Worm (Caenorhabditis elegans) whole organism, L1 larva: ENCODE results near the gene srw-13.
"Not testable (repeated sequence)": the region's sequence is repeated elsewhere in the genome, so short reads cannot be mapped to it uniquely, and the experiment has no call there.

Experiments
- alr-1 ChIP-seq: fragments of 200-800 bp; sonication (Bioruptor generic); optimal IDR thresholded peaks from 2 replicates; lab custom pipeline; 2018; ENCODE audit warnings: borderline replicate concordance, mild to moderate bottlenecking, missing genetic modification characterization, missing compliant biosample characterization
- aly-2 ChIP-seq: fragments of 150-350 bp; optimal IDR thresholded peaks from 2 replicates; lab custom pipeline; 2014; ENCODE audit warnings: missing biosample characterization, missing genetic modification characterization
- ama-1 ChIP-seq: fragments of 150-350 bp; optimal IDR thresholded peaks from 2 replicates; lab custom pipeline; 2014
- ceh-63 ChIP-seq: fragments of 200-800 bp; sonication (Bioruptor generic); optimal IDR thresholded peaks from 2 replicates; lab custom pipeline; 2018; ENCODE audit warnings: mild to moderate bottlenecking, missing genetic modification characterization, missing compliant biosample characterization
- ceh-82 ChIP-seq, 3 experiments: fragments of 150-350 bp in 1 of 3; sonication (generic microtip) in 2 of 3; optimal IDR thresholded peaks; 2 replicates each; lab custom pipeline; 2014 to 2017; ENCODE audit warnings: missing biosample characterization in 3 of 3, missing genetic modification characterization in 3 of 3
- ces-1 ChIP-seq: fragments of 150-350 bp; optimal IDR thresholded peaks from 2 replicates; lab custom pipeline; 2014; ENCODE audit warnings: missing biosample characterization, missing genetic modification reagents, missing genetic modification characterization
- fos-1 ChIP-seq: fragments of 150-350 bp; optimal IDR thresholded peaks from 2 replicates; lab custom pipeline; 2014; ENCODE audit warnings: missing biosample characterization, missing genetic modification characterization
- lin-35 ChIP-seq, 2 experiments: fragments of 150-350 bp; optimal IDR thresholded peaks; 2 replicates each; lab custom pipeline; 2014; ENCODE audit warnings: missing biosample characterization in 2 of 2, missing genetic modification characterization in 2 of 2, missing genetic modification reagents in 2 of 2
- skn-1 ChIP-seq: fragments of 150-350 bp; optimal IDR thresholded peaks from 2 replicates; lab custom pipeline; 2014; ENCODE audit warnings: missing biosample characterization, missing genetic modification characterization
- snpc-4 ChIP-seq: fragments of 150-350 bp; optimal IDR thresholded peaks from 2 replicates; lab custom pipeline; 2014; ENCODE audit warnings: missing biosample characterization, missing genetic modification characterization
- tlp-1 ChIP-seq: fragments of 150-350 bp; optimal IDR thresholded peaks from 2 replicates; lab custom pipeline; 2014; ENCODE audit warnings: missing biosample characterization, missing genetic modification characterization
- ztf-4 ChIP-seq: fragments of 150-350 bp; optimal IDR thresholded peaks from 2 replicates; lab custom pipeline; 2014; ENCODE audit warnings: missing biosample characterization, missing genetic modification characterization

ce11 chrV:15262336-15262735, 30.0 kb downstream of the srw-13 start, which contains the start of gene M01B2.10:
- not testable (repeated sequence) for TF ChIP-seq skn-1 (tag; lab: Kevin White, UChicago); ztf-4 (tag; lab: Kevin White, UChicago); alr-1; lin-35 (GFP tag; optimal IDR thresholded peaks at IDR 0.05; lab: Kevin White, UChicago); aly-2 (tag; lab: Kevin White, UChicago); ces-1 (GFP tag; lab: Kevin White, UChicago); tlp-1; fos-1 (tag; lab: Kevin White, UChicago); ama-1 (lab: Kevin White, UChicago); ceh-82 (tag; optimal IDR thresholded peaks at IDR 0.05; lab: Kevin White, UChicago); ceh-63; snpc-4 (tag; lab: Kevin White, UChicago)
